Fruit fly (Drosophila melanogaster) whole organism, pupa: Measurements from ENCODE around the gene CG31793.

Experiments used
- CG10348 ChIP-seq: fragments of 200-800 bp; sonication (Bioruptor generic); IDR thresholded peaks from 2 replicates; pipeline ENCODE4 v1.3.6; 2022; ENCODE audit warnings: missing biosample characterization, missing genetic modification characterization
- CG12605 ChIP-seq: fragments of 200-800 bp; sonication (Bioruptor generic); IDR thresholded peaks from 2 replicates; pipeline ENCODE4 v1.3.6; 2022; ENCODE audit warnings: missing biosample characterization, missing genetic modification characterization
- CG13204 ChIP-seq: fragments of 200-800 bp; sonication (Bioruptor generic); optimal IDR thresholded peaks from 2 replicates; lab custom pipeline; 2018; ENCODE audit warnings: missing biosample characterization, mild to moderate bottlenecking, missing genetic modification characterization, moderate library complexity
- CG14655 ChIP-seq: fragments of 200-800 bp; sonication (Bioruptor generic); optimal IDR thresholded peaks from 3 replicates; lab custom pipeline; 2017; ENCODE audit warnings: mild to moderate bottlenecking, missing biosample characterization, missing genetic modification reagents, missing genetic modification characterization
- CG15710 ChIP-seq: fragments of 200-800 bp; sonication (Bioruptor generic); optimal IDR thresholded peaks from 2 replicates; lab custom pipeline; 2018; ENCODE audit warnings: missing biosample characterization, mild to moderate bottlenecking, missing genetic modification characterization, moderate library complexity
- CG17806 ChIP-seq: fragments of 200-800 bp; sonication (Bioruptor generic); optimal IDR thresholded peaks from 2 replicates; lab custom pipeline; 2018; ENCODE audit warnings: missing biosample characterization, mild to moderate bottlenecking, missing genetic modification characterization, moderate library complexity
- CG32121 ChIP-seq: fragments of 200-800 bp; sonication (Bioruptor generic); IDR thresholded peaks from 2 replicates; pipeline ENCODE4 v1.3.6; 2022; ENCODE audit warnings: missing biosample characterization, missing genetic modification characterization
- CG34367 ChIP-seq: fragments of 200-800 bp; sonication (Bioruptor generic); optimal IDR thresholded peaks from 2 replicates; lab custom pipeline; 2018; ENCODE audit warnings: missing biosample characterization, mild to moderate bottlenecking, missing genetic modification characterization
- CG4496 ChIP-seq: fragments of 200-800 bp; sonication (Bioruptor generic); IDR thresholded peaks from 3 replicates; pipeline ENCODE4 v1.3.6; 2022; ENCODE audit warnings: missing biosample characterization, missing genetic modification characterization
- CG8159 ChIP-seq: fragments of 200-800 bp; sonication (Bioruptor generic); optimal IDR thresholded peaks from 3 replicates; lab custom pipeline; 2018; ENCODE audit warnings: missing biosample characterization, mild to moderate bottlenecking, missing genetic modification characterization, moderate library complexity
- CG8301 ChIP-seq: fragments of 200-800 bp; sonication (Bioruptor generic); optimal IDR thresholded peaks from 2 replicates; lab custom pipeline; 2018; ENCODE audit warnings: missing biosample characterization, mild to moderate bottlenecking, missing genetic modification characterization
- CG9948 ChIP-seq: fragments of 200-800 bp; sonication (Bioruptor generic); optimal IDR thresholded peaks from 2 replicates; lab custom pipeline; 2018; ENCODE audit warnings: missing biosample characterization, mild to moderate bottlenecking, missing genetic modification characterization, moderate library complexity
- D1 ChIP-seq: fragments of 200-800 bp; sonication (Bioruptor generic); optimal IDR thresholded peaks from 2 replicates; lab custom pipeline; 2018; ENCODE audit warnings: missing biosample characterization, mild to moderate bottlenecking, missing genetic modification characterization, moderate library complexity
- EcR ChIP-seq: fragments of 200-800 bp; sonication (Bioruptor generic); optimal IDR thresholded peaks from 3 replicates; lab custom pipeline; 2019; ENCODE audit warnings: missing biosample characterization, missing genetic modification characterization, mild to moderate bottlenecking, moderate library complexity, missing genetic modification reagents
- Ets98B ChIP-seq: fragments of 200-800 bp; sonication (Bioruptor generic); IDR thresholded peaks from 2 replicates; pipeline ENCODE4 v1.3.6; 2022; ENCODE audit warnings: missing biosample characterization, missing genetic modification characterization
- Pif1A ChIP-seq: fragments of 200-800 bp; sonication (Bioruptor generic); optimal IDR thresholded peaks from 3 replicates; lab custom pipeline; 2016; ENCODE audit warnings: missing biosample characterization, missing genetic modification characterization
- Pif1B ChIP-seq: fragments of 200-800 bp; sonication (Bioruptor generic); optimal IDR thresholded peaks from 3 replicates; lab custom pipeline; 2016; ENCODE audit warnings: missing biosample characterization, missing genetic modification characterization
- Snoo ChIP-seq: fragments of 200-800 bp; sonication (Bioruptor generic); optimal IDR thresholded peaks from 3 replicates; lab custom pipeline; 2017; ENCODE audit warnings: missing biosample characterization, mild to moderate bottlenecking, missing genetic modification characterization, inconsistent platforms
- fd96Ca ChIP-seq: fragments of 200-800 bp; sonication (Bioruptor generic); IDR thresholded peaks from 3 replicates; pipeline ENCODE4 v1.3.6; 2022; ENCODE audit warnings: missing biosample characterization, missing genetic modification characterization
- gl ChIP-seq: fragments of 200-800 bp; sonication (Bioruptor generic); optimal IDR thresholded peaks from 2 replicates; lab custom pipeline; 2018; ENCODE audit warnings: missing biosample characterization, mild to moderate bottlenecking, missing genetic modification characterization
- rn ChIP-seq: fragments of 200-800 bp; sonication (Bioruptor generic); IDR thresholded peaks from 2 replicates; pipeline ENCODE4 v1.3.6; 2022; ENCODE audit warnings: missing biosample characterization, missing genetic modification characterization

The CG31793 gene

DNA sequence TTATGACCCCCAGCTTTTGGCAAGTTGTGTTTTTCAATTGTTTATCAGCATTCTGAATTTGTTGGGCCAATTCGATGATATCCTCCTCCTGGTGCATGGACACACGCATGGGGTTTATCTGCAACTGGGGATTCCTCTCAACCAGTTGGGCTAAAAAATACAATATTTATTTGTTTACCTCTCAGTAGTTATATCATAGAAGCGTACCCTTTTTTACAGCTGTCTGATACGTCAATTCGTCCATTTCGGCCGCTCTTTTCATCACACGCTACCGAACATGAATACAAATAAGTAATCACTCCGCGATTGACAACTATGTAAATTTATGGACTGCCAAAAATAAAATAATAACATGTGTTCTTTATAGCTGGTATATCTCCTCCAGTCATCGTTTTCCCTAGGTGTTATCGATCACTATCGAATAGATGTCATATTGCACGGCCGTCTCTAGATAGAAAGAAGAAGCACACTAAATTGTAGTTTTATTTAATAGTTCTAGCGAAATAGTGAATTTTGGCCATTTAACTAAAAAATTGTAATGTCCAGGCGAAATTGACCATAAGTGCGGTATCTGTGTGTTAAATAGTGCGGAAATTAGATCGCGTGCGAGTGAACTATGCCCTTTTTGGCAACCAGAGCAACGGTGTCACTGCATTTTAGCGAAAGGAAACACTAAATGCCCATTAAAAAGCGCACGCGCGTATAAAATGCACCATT is 31.2 kb downstream of the CG31793 start, which contains the start of the genes mib2 and CG31800:
mib2 (plus strand) TSS at position 232 of the 717 bp plus-strand sequence.
CG31800 (minus strand) TSS at position 364 of the 717 bp plus-strand sequence.
- TF ChIP-seq CG34367 (no peak), EcR (GFP tag; lab: Kevin White, UChicago) (no peak), CG4496 (no peak), Snoo (tag; lab: Kevin White, UChicago) (no peak), D1 (no peak), CG10348 (no peak), Pif1A (GFP tag; lab: Kevin White, UChicago) (no peak), CG32121 (GFP tag; lab: Robert Waterston, UW) (no peak), rn (GFP tag; lab: Robert Waterston, UW) (no peak), gl (tag; lab: Kevin White, UChicago) (no peak), Ets98B (GFP tag; lab: Robert Waterston, UW) (no peak), CG13204 (GFP tag; lab: Kevin White, UChicago) (no peak), CG12605 (GFP tag; lab: Robert Waterston, UW) (no peak), CG8301 (no peak), CG9948 (no peak), fd96Ca (GFP tag; lab: Robert Waterston, UW) (no peak)
- TF ChIP-seq, all 21 proteins: peak for 0

DNA sequence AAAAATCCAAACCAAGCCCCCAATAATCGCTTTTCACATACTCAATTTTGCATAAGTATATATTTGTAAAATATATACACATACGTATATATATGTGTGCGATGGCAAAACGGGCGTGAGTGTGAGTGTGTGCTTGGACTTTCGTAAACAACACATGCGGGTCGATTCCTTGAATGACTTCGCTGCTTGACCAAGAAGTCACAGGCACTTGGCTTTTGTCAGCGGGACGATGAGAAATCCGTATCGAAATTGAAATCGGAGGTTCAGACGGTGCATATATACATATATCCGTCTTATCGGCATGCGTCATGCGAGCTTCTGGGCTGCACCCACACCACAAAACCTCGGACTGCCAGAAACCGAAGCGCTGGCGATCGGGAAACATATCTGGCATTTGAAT is 31.8 kb downstream of the CG31793 start:
- TF ChIP-seq Pif1B (GFP tag; lab: Kevin White, UChicago): peak; percentile 15
- TF ChIP-seq CG34367: no peak

DNA sequence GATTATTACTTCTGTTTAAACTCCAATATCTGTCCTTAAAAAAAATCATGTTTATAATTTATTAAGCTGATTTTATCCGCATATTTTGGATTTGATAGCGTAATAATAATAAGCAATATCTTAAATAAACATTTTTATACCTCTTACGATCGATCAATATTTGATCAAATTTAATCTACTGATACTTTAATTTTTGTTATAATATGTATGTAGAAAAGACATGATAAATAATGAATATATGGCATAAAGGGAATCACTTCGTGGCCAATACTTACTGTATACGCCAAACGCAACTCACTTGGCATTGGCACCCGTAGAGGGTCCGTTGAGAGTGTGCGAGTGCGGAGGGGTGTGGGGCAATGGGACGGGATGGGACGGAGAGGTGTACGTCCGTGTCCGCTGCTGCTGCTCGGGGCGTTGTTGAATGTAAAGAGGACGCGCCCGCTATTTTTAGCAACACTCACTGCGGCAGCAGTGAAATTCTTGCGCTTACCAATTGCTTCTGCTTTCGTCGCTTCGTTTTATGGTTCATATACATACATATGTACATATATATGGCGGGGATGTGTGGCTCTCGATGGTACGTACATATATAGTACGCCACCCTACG is 33.0 kb downstream of the CG31793 start:
- TF ChIP-seq CG13204 (GFP tag; lab: Kevin White, UChicago): peak; percentile 86
- TF ChIP-seq CG4496: peak; percentile 47; the same call in 2 of the 3 replicates
- peak; percentile 18 for TF ChIP-seq CG9948
- no peak for TF ChIP-seq EcR (GFP tag; lab: Kevin White, UChicago)
- TF ChIP-seq gl (tag; lab: Kevin White, UChicago): no peak
- no peak for TF ChIP-seq D1
- TF ChIP-seq CG32121 (GFP tag; lab: Robert Waterston, UW): peak; percentile 47; the same call in 1 of the 2 replicates
- peak; percentile 27 for TF ChIP-seq CG8301
- TF ChIP-seq Ets98B (GFP tag; lab: Robert Waterston, UW): peak; percentile 20; the same call in 1 of the 2 replicates
- TF ChIP-seq, all 21 proteins: peak for 6

DNA sequence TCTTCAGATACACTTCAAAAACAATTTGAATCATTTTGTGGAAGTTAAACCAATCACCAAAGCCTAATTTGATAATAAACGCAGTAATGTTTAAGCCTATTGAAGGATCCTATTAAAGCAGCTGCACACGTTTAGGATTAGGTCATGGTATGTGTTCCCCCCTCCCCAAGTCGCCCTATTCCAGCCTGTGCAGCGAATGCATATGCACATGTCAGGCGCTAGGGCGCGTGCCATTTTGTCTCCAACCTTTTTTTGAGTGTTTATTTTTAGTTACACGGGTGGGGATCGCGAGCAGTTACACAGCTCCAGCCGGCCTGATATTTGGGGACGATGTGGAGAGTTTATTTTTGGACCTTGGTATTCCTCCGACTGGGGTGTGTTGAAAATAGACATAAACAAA is 33.8 kb downstream of the CG31793 start:
- TF ChIP-seq CG32121 (GFP tag; lab: Robert Waterston, UW): peak; percentile 27; the same call in 1 of the 2 replicates
- TF ChIP-seq CG8159 (tag; lab: Kevin White, UChicago): no peak
- TF ChIP-seq EcR (GFP tag; lab: Kevin White, UChicago): no peak
- no peak for TF ChIP-seq CG14655
- TF ChIP-seq, all 21 proteins: peak for 1

DNA sequence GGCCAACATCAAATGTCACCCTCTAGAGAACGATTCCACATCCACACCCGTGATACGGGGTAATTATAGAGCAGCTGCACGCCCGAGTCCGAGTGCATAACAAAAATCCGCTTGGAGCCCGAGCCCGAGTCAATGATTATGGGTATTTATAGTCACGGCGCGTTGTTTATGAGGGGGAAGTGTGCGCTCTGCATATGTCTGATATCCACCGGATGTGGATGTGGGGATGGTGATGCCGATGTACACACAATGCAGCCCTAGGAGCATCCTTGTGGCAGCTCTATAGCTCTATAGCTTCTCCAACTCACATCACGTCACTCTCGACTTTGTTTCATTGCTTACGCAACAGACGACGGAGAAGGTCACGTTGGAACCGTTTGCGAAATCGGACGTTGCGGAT is 34.3 kb downstream of the CG31793 start:
- TF ChIP-seq Snoo (tag; lab: Kevin White, UChicago) (no peak), CG15710 (tag; lab: Kevin White, UChicago) (no peak), CG12605 (GFP tag; lab: Robert Waterston, UW) (no peak), CG4496 (peak; percentile 26; the same call in 1 of the 3 replicates), Ets98B (GFP tag; lab: Robert Waterston, UW) (no peak)
- TF ChIP-seq, all 21 proteins: peak for 1

DNA sequence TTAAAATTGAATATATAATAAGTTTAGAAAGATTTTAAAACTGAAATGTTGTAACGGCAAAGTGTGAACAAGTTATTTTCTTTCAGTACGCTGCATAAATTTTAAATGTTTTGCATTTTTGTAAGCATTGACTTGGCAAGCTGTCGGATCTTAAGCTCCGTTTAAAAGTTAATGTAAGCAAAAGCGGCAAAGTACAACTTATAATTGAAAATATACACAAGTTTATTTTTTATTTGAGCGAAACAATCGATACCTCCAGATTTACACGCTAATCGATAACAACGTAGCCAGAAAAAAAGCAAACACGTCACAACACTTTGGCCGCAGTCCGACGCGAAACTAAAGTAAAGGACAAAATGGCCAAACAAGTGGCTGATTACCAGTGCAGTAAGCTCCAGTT is 38.4 kb downstream of the CG31793 start, which contains the start of gene Catsup:
Catsup (plus strand) TSS at position 273 of the 400 bp plus-strand sequence.
- TF ChIP-seq Snoo (tag; lab: Kevin White, UChicago) (no peak), CG32121 (GFP tag; lab: Robert Waterston, UW) (no peak), D1 (no peak), CG4496 (no peak)
- TF ChIP-seq, all 21 proteins: peak for 0

DNA sequence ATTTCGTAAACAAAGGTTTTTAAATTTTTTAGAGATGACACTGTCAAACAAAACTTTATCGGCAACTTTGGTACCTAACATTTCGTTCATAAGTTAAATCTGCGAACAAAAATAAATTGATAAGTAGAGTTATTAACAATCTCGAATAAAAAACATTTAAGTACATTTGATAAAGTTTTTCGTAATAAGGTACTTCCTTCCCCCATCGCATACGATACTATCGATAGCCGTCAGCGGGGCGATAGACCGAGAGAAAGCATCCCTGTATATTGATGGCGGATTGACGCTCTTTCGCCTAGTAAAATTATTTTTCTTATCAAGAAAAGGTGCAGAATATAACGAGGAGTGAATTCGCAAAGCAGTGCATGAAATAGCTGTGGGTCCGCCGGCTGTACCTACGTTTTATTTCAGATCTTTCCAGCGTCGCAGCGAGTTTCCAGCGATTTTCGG is 42.0 kb downstream of the CG31793 start, which contains the start of the genes Ttc19 and Acn:
Ttc19 (minus strand) TSS at position 38 of the 450 bp plus-strand sequence.
Acn (plus strand) TSS at position 245 of the 450 bp plus-strand sequence.
- TF ChIP-seq CG13204 (GFP tag; lab: Kevin White, UChicago): no peak
- no peak for TF ChIP-seq CG10348
- peak; percentile 67 for TF ChIP-seq Snoo (tag; lab: Kevin White, UChicago)
- peak; percentile 63; the same call in 1 of the 2 replicates for TF ChIP-seq rn (GFP tag; lab: Robert Waterston, UW)
- peak; percentile 49 for TF ChIP-seq CG17806 (tag; lab: Kevin White, UChicago)
- TF ChIP-seq gl (tag; lab: Kevin White, UChicago): peak; percentile 26
- TF ChIP-seq CG34367: peak; percentile 53
- TF ChIP-seq Ets98B (GFP tag; lab: Robert Waterston, UW): peak; percentile 66; the same call in 1 of the 2 replicates
- peak; percentile 43 for TF ChIP-seq CG9948
- TF ChIP-seq CG8159 (tag; lab: Kevin White, UChicago): peak; percentile 71
- TF ChIP-seq CG15710 (tag; lab: Kevin White, UChicago): peak; percentile 77
- TF ChIP-seq EcR (GFP tag; lab: Kevin White, UChicago): no peak
- TF ChIP-seq CG4496: peak; percentile 83; the same call in 2 of the 3 replicates
- TF ChIP-seq fd96Ca (GFP tag; lab: Robert Waterston, UW): peak; percentile 53; the same call in 1 of the 3 replicates
- TF ChIP-seq CG32121 (GFP tag; lab: Robert Waterston, UW): peak; percentile 78
- TF ChIP-seq D1: no peak
- TF ChIP-seq CG8301: no peak
- TF ChIP-seq CG12605 (GFP tag; lab: Robert Waterston, UW): no peak
